Worm (Caenorhabditis elegans) whole organism, young adult: Measurements from ENCODE around the gene madf-3.

Experiments
- B0019.2 ChIP-seq: fragments of 200-800 bp; sonication (Bioruptor generic); conservative IDR thresholded peaks from 2 replicates; pipeline ENCODE4 v1.3.6; 2022; ENCODE audit warnings: missing genetic modification reagents, missing genetic modification characterization, missing compliant biosample characterization
- F23B12.7 ChIP-seq: sonication (generic microtip); optimal IDR thresholded peaks from 2 replicates; lab custom pipeline; 2017; ENCODE audit warnings: missing genetic modification characterization, mild to moderate bottlenecking, missing compliant biosample characterization, antibody characterized with exemption, moderate library complexity; ENCODE audit not compliant: insufficient read depth
- F33H1.4 ChIP-seq: fragments of 200-800 bp; sonication (Bioruptor generic); IDR thresholded peaks from 2 replicates; pipeline ENCODE4 v1.3.6; 2022; ENCODE audit warnings: missing genetic modification reagents, missing genetic modification characterization, missing compliant biosample characterization
- F52B5.7 ChIP-seq: sonication (generic microtip); optimal IDR thresholded peaks from 2 replicates; lab custom pipeline; 2016; ENCODE audit warnings: mild to moderate bottlenecking, missing genetic modification characterization, missing compliant biosample characterization
- F55B11.4 ChIP-seq: sonication (generic microtip); optimal IDR thresholded peaks from 2 replicates; lab custom pipeline; 2016; ENCODE audit warnings: missing compliant biosample characterization, missing genetic modification characterization, borderline replicate concordance; ENCODE audit not compliant: insufficient read depth
- T26A5.8 ChIP-seq: sonication (generic microtip); optimal IDR thresholded peaks from 2 replicates; lab custom pipeline; 2016; ENCODE audit warnings: missing genetic modification characterization, missing compliant biosample characterization
- Y67H2A.10 ChIP-seq: fragments of 200-800 bp; sonication (Bioruptor generic); conservative IDR thresholded peaks from 2 replicates; pipeline ENCODE4 v1.3.6; 2022; ENCODE audit warnings: missing genetic modification reagents, missing genetic modification characterization, missing compliant biosample characterization
- Y79H2A.3 ChIP-seq: fragments of 200-800 bp; sonication (Bioruptor generic); conservative IDR thresholded peaks from 2 replicates; pipeline ENCODE4 v1.3.6; 2022; ENCODE audit warnings: missing genetic modification reagents, missing genetic modification characterization, missing compliant biosample characterization
- ama-1 ChIP-seq, 3 experiments: fragments of 150-350 bp in 1 of 3; sonication (generic microtip) in 2 of 3; optimal IDR thresholded peaks; 2 replicates each; lab custom pipeline; 2014 to 2018; ENCODE audit warnings: missing biosample characterization in 2 of 3, missing genetic modification characterization in 2 of 3, missing genetic modification reagents in 2 of 3
- aptf-2 ChIP-seq: fragments of 200-800 bp; sonication (Bioruptor generic); conservative IDR thresholded peaks from 2 replicates; pipeline ENCODE4 v1.3.6; 2022; ENCODE audit warnings: missing genetic modification reagents, missing genetic modification characterization, missing compliant biosample characterization
- atf-7 ChIP-seq: sonication (generic microtip); optimal IDR thresholded peaks from 2 replicates; lab custom pipeline; 2017; ENCODE audit warnings: mild to moderate bottlenecking, missing genetic modification characterization, missing compliant biosample characterization
- attf-6 ChIP-seq: fragments of 200-800 bp; sonication (Bioruptor generic); IDR thresholded peaks from 2 replicates; pipeline ENCODE4 v1.3.6; 2022; ENCODE audit warnings: missing genetic modification reagents, missing genetic modification characterization, missing compliant biosample characterization
- bed-1 ChIP-seq: fragments of 200-800 bp; sonication (Bioruptor generic); IDR thresholded peaks from 2 replicates; pipeline ENCODE4 v1.3.6; 2022; ENCODE audit warnings: missing genetic modification reagents, missing genetic modification characterization, missing compliant biosample characterization
- ceh-58 ChIP-seq: fragments of 200-800 bp; sonication (Bioruptor generic); IDR thresholded peaks from 2 replicates; pipeline ENCODE4 v1.3.6; 2022; ENCODE audit warnings: missing genetic modification characterization, missing compliant biosample characterization
- ceh-91 ChIP-seq: fragments of 200-800 bp; sonication (Bioruptor generic); IDR thresholded peaks from 2 replicates; pipeline ENCODE4 v1.3.6; 2022; ENCODE audit warnings: missing genetic modification reagents, missing genetic modification characterization, missing compliant biosample characterization
- die-1 ChIP-seq: sonication (generic microtip); optimal IDR thresholded peaks from 2 replicates; lab custom pipeline; 2016; ENCODE audit warnings: missing genotype, mild to moderate bottlenecking, missing genetic modification characterization, missing compliant biosample characterization
- egrh-3 ChIP-seq: fragments of 200-800 bp; sonication (Bioruptor generic); IDR thresholded peaks from 2 replicates; pipeline ENCODE4 v1.3.6; 2022; ENCODE audit warnings: missing genetic modification reagents, missing genetic modification characterization, missing compliant biosample characterization
- ekl-4 ChIP-seq: fragments of 200-800 bp; sonication (Bioruptor generic); IDR thresholded peaks from 2 replicates; pipeline ENCODE4 v1.3.6; 2022; ENCODE audit warnings: missing genetic modification reagents, missing genetic modification characterization, missing compliant biosample characterization
- gei-17 ChIP-seq: fragments of 200-800 bp; sonication (Bioruptor generic); optimal IDR thresholded peaks from 2 replicates; lab custom pipeline; 2018; ENCODE audit warnings: mild to moderate bottlenecking, missing genetic modification characterization, missing compliant biosample characterization
- hlh-12 ChIP-seq: sonication (generic microtip); optimal IDR thresholded peaks from 2 replicates; lab custom pipeline; 2016; ENCODE audit warnings: missing genetic modification characterization, missing compliant biosample characterization
- hlh-26 ChIP-seq: fragments of 200-800 bp; sonication (Bioruptor generic); conservative IDR thresholded peaks from 2 replicates; pipeline ENCODE4 v1.3.6; 2022; ENCODE audit warnings: missing genetic modification reagents, missing genetic modification characterization, missing compliant biosample characterization
- hmg-1.2 ChIP-seq: fragments of 200-800 bp; sonication (Bioruptor generic); IDR thresholded peaks from 2 replicates; pipeline ENCODE4 v1.3.6; 2022; ENCODE audit warnings: missing genetic modification reagents, missing genetic modification characterization, missing compliant biosample characterization
- lin-40 ChIP-seq: sonication (generic microtip); optimal IDR thresholded peaks from 2 replicates; lab custom pipeline; 2016; ENCODE audit warnings: missing genetic modification characterization, mild to moderate bottlenecking, missing compliant biosample characterization, missing genotype, missing genetic modification reagents
- madf-8 ChIP-seq: fragments of 200-800 bp; sonication (Bioruptor generic); conservative IDR thresholded peaks from 2 replicates; pipeline ENCODE4 v1.3.6; 2022; ENCODE audit warnings: missing genetic modification reagents, missing genetic modification characterization, missing compliant biosample characterization
- mel-28 ChIP-seq: sonication (generic microtip); optimal IDR thresholded peaks from 2 replicates; lab custom pipeline; 2016; ENCODE audit warnings: borderline replicate concordance, mild to moderate bottlenecking, missing genetic modification characterization, missing compliant biosample characterization
- mes-4 ChIP-seq: sonication (generic microtip); optimal IDR thresholded peaks from 2 replicates; lab custom pipeline; 2016; ENCODE audit warnings: missing genotype, missing genetic modification characterization, missing compliant biosample characterization
- nfya-1 ChIP-seq: sonication (generic microtip); optimal IDR thresholded peaks from 2 replicates; lab custom pipeline; 2017; ENCODE audit warnings: antibody characterized with exemption, missing compliant biosample characterization, missing genetic modification characterization, borderline replicate concordance; ENCODE audit not compliant: insufficient read depth
- nfyb-1 ChIP-seq: fragments of 200-800 bp; sonication (Bioruptor generic); IDR thresholded peaks from 2 replicates; pipeline ENCODE4 v1.3.6; 2022; ENCODE audit warnings: missing genetic modification reagents, missing genetic modification characterization, missing compliant biosample characterization
- nhr-179 ChIP-seq: sonication (generic microtip); optimal IDR thresholded peaks from 2 replicates; lab custom pipeline; 2016; ENCODE audit warnings: mild to moderate bottlenecking, missing genetic modification characterization, missing compliant biosample characterization
- nhr-27 ChIP-seq: fragments of 200-800 bp; sonication (Bioruptor generic); optimal IDR thresholded peaks from 2 replicates; lab custom pipeline; 2018; ENCODE audit warnings: mild to moderate bottlenecking, missing genetic modification characterization, moderate library complexity, missing compliant biosample characterization
- pbrm-1 ChIP-seq: fragments of 200-800 bp; sonication (Bioruptor generic); IDR thresholded peaks from 2 replicates; pipeline ENCODE4 v1.3.6; 2022; ENCODE audit warnings: missing genetic modification reagents, missing genetic modification characterization, missing compliant biosample characterization
- tbp1 ChIP-seq: fragments of 200-800 bp; sonication (Bioruptor generic); optimal IDR thresholded peaks from 2 replicates; lab custom pipeline; 2018; ENCODE audit warnings: mild to moderate bottlenecking, missing genetic modification characterization, missing compliant biosample characterization
- unc-130 ChIP-seq: sonication (generic microtip); optimal IDR thresholded peaks from 2 replicates; lab custom pipeline; 2016; ENCODE audit warnings: missing genetic modification reagents, missing genetic modification characterization, missing compliant biosample characterization
- xnd-1 ChIP-seq: sonication (generic microtip); optimal IDR thresholded peaks from 2 replicates; lab custom pipeline; 2016; ENCODE audit warnings: missing genotype, missing genetic modification reagents, missing genetic modification characterization, missing compliant biosample characterization
- ztf-22 ChIP-seq: fragments of 200-800 bp; sonication (Bioruptor generic); optimal IDR thresholded peaks from 2 replicates; lab custom pipeline; 2018; ENCODE audit warnings: mild to moderate bottlenecking, missing genetic modification characterization, moderate library complexity, missing compliant biosample characterization

Gene madf-3

DNA sequence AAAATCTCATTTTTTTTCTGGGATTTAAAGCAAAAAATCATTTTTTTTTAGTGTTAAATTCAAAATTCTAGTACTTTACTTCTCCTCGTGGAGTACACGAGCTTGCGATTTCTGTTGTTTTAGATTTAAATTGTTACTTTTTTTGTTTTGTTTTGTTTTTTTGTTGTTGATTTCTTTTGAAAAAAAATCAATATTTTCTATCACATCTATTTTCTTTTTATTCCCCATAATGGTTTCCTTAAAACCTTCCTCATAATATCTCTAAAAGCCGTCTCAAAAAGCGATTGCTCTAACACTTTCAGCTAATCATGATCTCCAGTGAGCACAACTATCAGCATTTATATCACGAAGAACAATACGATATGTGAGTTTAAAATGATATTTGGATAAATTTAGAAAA is at the start of gene madf-3:
madf-3 (plus strand) TSS at position 301 of the 400 bp plus-strand sequence.
- no peak for TF ChIP-seq Y79H2A.3 (GFP tag; lab: Robert Waterston, UW)

DNA sequence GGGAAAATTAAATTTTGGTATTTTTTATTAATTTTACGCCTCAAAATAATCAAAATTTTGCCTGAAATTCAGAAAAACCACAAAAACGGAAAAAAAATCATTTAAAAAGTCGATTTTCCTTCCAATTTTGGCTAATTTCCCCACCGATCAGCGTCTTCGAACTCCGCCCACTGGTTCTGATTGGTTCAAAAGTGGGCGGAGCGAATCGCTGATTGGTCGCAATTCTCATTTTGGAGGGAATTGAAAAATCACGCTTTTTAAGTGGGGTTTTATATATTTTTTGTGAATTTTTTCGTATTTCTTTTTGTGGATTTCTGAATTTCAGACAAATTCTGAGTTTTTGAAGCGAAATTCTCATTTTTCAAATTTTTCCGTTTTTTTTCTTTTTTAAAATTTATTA is 47.6 kb upstream of the madf-3 start:
- TF ChIP-seq hlh-26 (GFP tag; lab: Robert Waterston, UW) (no peak), ztf-22 (GFP tag; lab: Kevin White, UChicago) (no peak), nfyb-1 (0 out of 2 replicates have a peak, but pooled peaks have one; percentile 31)

DNA sequence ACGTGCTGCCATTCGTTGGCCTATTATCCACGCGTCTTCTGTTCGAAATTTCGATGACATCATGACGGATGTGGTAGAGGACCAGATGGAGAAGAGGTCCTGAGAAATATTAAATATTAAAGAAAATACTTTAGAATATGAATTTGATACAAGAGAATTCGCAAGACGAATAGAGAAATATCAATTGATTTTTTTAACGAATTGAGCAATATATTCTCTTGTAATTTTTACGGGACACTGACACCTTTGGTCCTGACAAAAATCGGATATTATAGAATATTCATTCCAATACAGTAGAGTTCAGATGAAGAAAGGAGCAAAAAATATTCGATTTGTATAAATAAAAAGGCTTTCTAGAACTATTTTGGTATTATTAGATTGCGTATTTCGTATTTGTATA is 46.4 kb upstream of the madf-3 start, which contains the start of gene C01F1.6:
C01F1.6 (minus strand) TSS at position 101 of the 400 bp plus-strand sequence.
- TF ChIP-seq T26A5.8 (tag; lab: Kevin White, UChicago), result no peak

DNA sequence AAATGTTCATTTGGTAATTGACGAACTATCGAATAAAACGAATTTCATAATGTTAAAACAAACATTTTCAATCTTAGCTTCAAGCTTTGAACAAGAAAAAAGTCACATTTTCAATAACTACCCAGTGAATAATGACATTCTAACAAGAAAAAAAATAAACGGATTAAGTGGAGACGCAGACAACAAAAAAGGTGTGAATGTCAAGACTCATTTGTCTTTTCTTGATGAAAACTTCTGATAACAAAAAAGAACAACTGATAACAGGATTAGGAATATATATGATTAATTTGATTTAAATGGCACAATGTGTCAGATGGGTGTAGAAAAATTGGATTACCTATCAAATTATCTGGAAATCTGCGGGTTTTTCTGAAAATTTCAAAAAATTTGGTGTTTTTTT is 46.0 kb upstream of the madf-3 start:
- TF ChIP-seq F55B11.4, result no peak
- no peak for TF ChIP-seq F33H1.4 (GFP tag; lab: Robert Waterston, UW)
- no peak for TF ChIP-seq ceh-91 (GFP tag; lab: Robert Waterston, UW)
- TF ChIP-seq attf-6, result no peak
- no peak for TF ChIP-seq F23B12.7 (tag; lab: Kevin White, UChicago)
- TF ChIP-seq B0019.2 (GFP tag; lab: Robert Waterston, UW), result no peak
- TF ChIP-seq T26A5.8 (tag; lab: Kevin White, UChicago), result no peak
- no peak for TF ChIP-seq bed-1
- TF ChIP-seq mel-28 (tag; lab: Kevin White, UChicago), result no peak
- TF ChIP-seq pbrm-1 (GFP tag; lab: Robert Waterston, UW), result no peak

DNA sequence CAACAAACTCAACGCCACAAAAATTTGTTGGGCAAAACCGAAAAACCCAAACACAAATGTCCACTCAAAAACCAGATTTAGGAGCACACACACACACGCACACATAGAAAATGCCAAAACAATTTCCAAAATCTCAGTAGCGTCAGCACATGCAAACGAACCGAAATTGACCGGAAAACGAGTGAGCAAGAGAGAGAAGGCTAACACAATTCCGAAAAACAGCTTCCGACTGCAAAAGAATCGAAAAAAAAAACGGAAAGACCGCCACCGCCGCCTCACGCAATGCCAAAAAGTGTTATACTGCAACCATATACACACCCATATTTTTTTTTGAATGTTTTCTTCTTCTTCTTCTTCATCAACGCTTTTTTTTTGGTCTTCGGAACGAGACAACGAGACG is 42.7 kb upstream of the madf-3 start:
- no peak for TF ChIP-seq xnd-1 (tag; lab: Kevin White, UChicago)
- no peak for TF ChIP-seq ama-1 (optimal IDR thresholded peaks at IDR 0.05; lab: Kevin White, UChicago)
- TF ChIP-seq ama-1 (GFP tag; optimal IDR thresholded peaks at IDR 0.05; lab: Kevin White, UChicago), result no peak
- no peak for TF ChIP-seq nhr-27
- no peak for TF ChIP-seq nfya-1 (tag; lab: Kevin White, UChicago)
- no peak for TF ChIP-seq ceh-58 (GFP tag; lab: Robert Waterston, UW)
- no peak for TF ChIP-seq nhr-179 (tag; lab: Kevin White, UChicago)
- no peak for TF ChIP-seq aptf-2 (GFP tag; lab: Robert Waterston, UW)
- no peak for TF ChIP-seq hlh-26 (GFP tag; lab: Robert Waterston, UW)

DNA sequence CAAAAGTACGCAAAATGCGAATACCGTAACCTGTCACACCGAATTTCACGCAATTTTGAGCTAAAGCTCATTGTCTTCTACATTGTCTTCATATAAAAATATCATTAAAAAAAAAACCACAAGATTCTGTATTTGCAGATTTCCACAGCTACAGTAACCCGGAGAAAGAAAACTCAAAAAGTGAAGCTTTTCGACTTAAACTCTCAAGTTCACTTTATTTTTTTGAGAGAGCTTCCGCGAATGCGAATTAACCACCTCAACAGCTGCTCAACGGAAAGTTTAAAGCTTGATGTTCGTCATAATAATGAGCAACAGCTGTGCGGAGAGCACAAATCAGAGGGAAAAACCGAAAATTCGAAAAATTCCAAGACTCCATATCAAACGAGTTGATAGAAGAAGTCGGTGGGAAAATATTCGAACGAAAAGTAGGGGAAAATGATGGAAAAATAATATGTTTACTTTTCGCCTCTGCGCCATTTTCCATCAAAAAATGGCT is 41.5 kb upstream of the madf-3 start:
- TF ChIP-seq hmg-1.2 (GFP tag; lab: Robert Waterston, UW) (no peak), mes-4 (tag; lab: Kevin White, UChicago) (no peak), madf-8 (no peak), Y67H2A.10 (no peak), atf-7 (tag; lab: Kevin White, UChicago) (no peak), die-1 (no peak), hlh-12 (tag; lab: Kevin White, UChicago) (no peak), attf-6 (no peak), gei-17 (GFP tag; lab: Kevin White, UChicago) (no peak), ekl-4 (GFP tag; lab: Robert Waterston, UW) (no peak), egrh-3 (GFP tag; lab: Robert Waterston, UW) (no peak), lin-40 (tag; lab: Kevin White, UChicago) (no peak), ceh-91 (GFP tag; lab: Robert Waterston, UW) (no peak), F52B5.7 (tag; lab: Kevin White, UChicago) (no peak), tbp1 (GFP tag; lab: Kevin White, UChicago) (no peak), unc-130 (GFP tag; lab: Kevin White, UChicago) (no peak)
